Worm (Caenorhabditis elegans): ENCODE data around the gene acl-2.

DNA sequence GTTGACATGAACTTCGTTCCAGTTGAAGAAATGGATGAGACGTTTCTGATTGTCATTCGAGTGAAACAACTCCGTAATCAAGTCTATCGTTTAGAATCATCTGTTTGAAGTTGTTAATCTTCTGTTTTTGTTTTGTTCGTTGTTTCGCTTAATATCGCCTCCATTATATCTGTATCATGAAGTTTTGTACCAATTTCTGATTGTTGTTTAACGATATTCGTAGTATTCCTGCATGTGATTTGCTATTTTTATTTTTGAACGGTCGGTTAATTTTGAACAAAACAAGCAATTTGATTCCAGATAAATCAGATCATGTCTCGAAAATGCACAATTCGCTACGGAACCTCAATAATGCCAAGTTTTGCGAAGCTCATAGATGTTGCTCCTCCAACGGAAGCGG is 48.3 kb downstream of the acl-2 start, which contains the start of gene C27H6.9:
- TF ChIP-seq nhr-77 (tag; optimal IDR thresholded peaks at IDR 0.05) (no peak), unc-62 (GFP tag; optimal IDR thresholded peaks at IDR 0.05 in 1 of 2) (no peak), unc-62 (tag; optimal IDR thresholded peaks at IDR 0.05) (no peak), spr-3 (GFP tag; optimal IDR thresholded peaks at IDR 0.05) (no peak)

All from whole organism, L4 larva.